Fruit fly (Drosophila melanogaster): ENCODE data around the gene CG31546.

Gene CG31546

dm6 chr3R:5591398-5591853 lies 44.0 kb downstream of the CG31546 start, which contains the start of the genes noi and Vha26:
TSS of gene noi (minus strand) at chr3R:5591459.
TSS of gene Vha26 (plus strand) at chr3R:5591763.
- no peak for TF ChIP-seq ovo (GFP tag; optimal IDR thresholded peaks at IDR 0.05)
- TF ChIP-seq pad (GFP tag; optimal IDR thresholded peaks at IDR 0.05): peak; percentile 23
- TF ChIP-seq tj (GFP tag; optimal IDR thresholded peaks at IDR 0.05): peak; percentile 10
- TF ChIP-seq Crg-1 (GFP tag; optimal IDR thresholded peaks at IDR 0.05): no peak
- no peak for TF ChIP-seq CG12768 (GFP tag; optimal IDR thresholded peaks at IDR 0.05)
- peak; percentile 46 for TF ChIP-seq CG7101 (tag; optimal IDR thresholded peaks at IDR 0.05)
- TF ChIP-seq cic (GFP tag; optimal IDR thresholded peaks at IDR 0.05): peak; percentile 21
- TF ChIP-seq Clk (GFP tag; optimal IDR thresholded peaks at IDR 0.05): peak; percentile 39
- TF ChIP-seq cnc (optimal IDR thresholded peaks at IDR 0.05): no peak
- TF ChIP-seq Hr96 (GFP tag; optimal IDR thresholded peaks at IDR 0.05): no peak
- peak; percentile 71 for TF ChIP-seq Mnt (GFP tag; optimal IDR thresholded peaks at IDR 0.05)
- TF ChIP-seq CG11617 (GFP tag; optimal IDR thresholded peaks at IDR 0.05): peak; percentile 49
- TF ChIP-seq bab1 (GFP tag; optimal IDR thresholded peaks at IDR 0.05): no peak
- peak; percentile 48 for TF ChIP-seq CG14711 (tag; optimal IDR thresholded peaks at IDR 0.05)
- TF ChIP-seq CG5204 (GFP tag; optimal IDR thresholded peaks at IDR 0.05): no peak
- no peak for TF ChIP-seq CG33017 (tag; optimal IDR thresholded peaks at IDR 0.05)
- TF ChIP-seq kay (GFP tag; ENCODE audit: borderline replicate concordance): no peak
- no peak for TF ChIP-seq toe (GFP tag; optimal IDR thresholded peaks at IDR 0.05)
- TF ChIP-seq CG1620 (GFP tag; optimal IDR thresholded peaks at IDR 0.05): peak; percentile 24
- no peak for TF ChIP-seq CG7045 (GFP tag; optimal IDR thresholded peaks at IDR 0.05)

- TF ChIP-seq pad (GFP tag; optimal IDR thresholded peaks at IDR 0.05): no peak
- TF ChIP-seq CG1620 (GFP tag; optimal IDR thresholded peaks at IDR 0.05): no peak
- TF ChIP-seq CG5204 (GFP tag; optimal IDR thresholded peaks at IDR 0.05): no peak
- no peak for TF ChIP-seq tj (GFP tag; optimal IDR thresholded peaks at IDR 0.05)
- TF ChIP-seq CG7045 (GFP tag; optimal IDR thresholded peaks at IDR 0.05): no peak
- TF ChIP-seq Hr96 (GFP tag; optimal IDR thresholded peaks at IDR 0.05): no peak
- no peak for TF ChIP-seq bab1 (GFP tag; optimal IDR thresholded peaks at IDR 0.05)
- TF ChIP-seq CG7101 (tag; optimal IDR thresholded peaks at IDR 0.05): no peak
- no peak for TF ChIP-seq CG14711 (tag; optimal IDR thresholded peaks at IDR 0.05)
- TF ChIP-seq Clk (GFP tag; optimal IDR thresholded peaks at IDR 0.05): no peak
- no peak for TF ChIP-seq Crg-1 (GFP tag; optimal IDR thresholded peaks at IDR 0.05)
- TF ChIP-seq cnc (optimal IDR thresholded peaks at IDR 0.05): no peak
- no peak for TF ChIP-seq cic (GFP tag; optimal IDR thresholded peaks at IDR 0.05)
- no peak for TF ChIP-seq CG33017 (tag; optimal IDR thresholded peaks at IDR 0.05)
- no peak for TF ChIP-seq kay (GFP tag; ENCODE audit: borderline replicate concordance)
Measured at dm6 chr3R:5588573-5588972, 46.9 kb downstream of the CG31546 start, which contains the start of gene PolZ2. TSS of gene PolZ2 (plus strand) at chr3R:5588873.

- TF ChIP-seq Hr96 (GFP tag; optimal IDR thresholded peaks at IDR 0.05) (no peak), CG12768 (GFP tag; optimal IDR thresholded peaks at IDR 0.05) (peak; percentile 62), CG5204 (GFP tag; optimal IDR thresholded peaks at IDR 0.05) (no peak), kay (GFP tag; ENCODE audit: borderline replicate concordance) (no peak), pad (GFP tag; optimal IDR thresholded peaks at IDR 0.05) (peak; percentile 45), bab1 (GFP tag; optimal IDR thresholded peaks at IDR 0.05) (peak; percentile 38), CG1620 (GFP tag; optimal IDR thresholded peaks at IDR 0.05) (peak; percentile 51), Crg-1 (GFP tag; optimal IDR thresholded peaks at IDR 0.05) (peak; percentile 60), CG33017 (tag; optimal IDR thresholded peaks at IDR 0.05) (no peak), cic (GFP tag; optimal IDR thresholded peaks at IDR 0.05) (no peak), CG14711 (tag; optimal IDR thresholded peaks at IDR 0.05) (no peak), toe (GFP tag; optimal IDR thresholded peaks at IDR 0.05) (no peak), CG7101 (tag; optimal IDR thresholded peaks at IDR 0.05) (peak; percentile 26), Clk (GFP tag; optimal IDR thresholded peaks at IDR 0.05) (peak; percentile 12), ovo (GFP tag; optimal IDR thresholded peaks at IDR 0.05) (peak; percentile 1), tj (GFP tag; optimal IDR thresholded peaks at IDR 0.05) (no peak), CG11617 (GFP tag; optimal IDR thresholded peaks at IDR 0.05) (peak; percentile 44), cnc (optimal IDR thresholded peaks at IDR 0.05) (no peak), CG7045 (GFP tag; optimal IDR thresholded peaks at IDR 0.05) (peak; percentile 2), Mnt (GFP tag; optimal IDR thresholded peaks at IDR 0.05) (peak; percentile 48)
Measured at dm6 chr3R:5587863-5588519, 47.4 kb downstream of the CG31546 start, which contains the start of gene CG2926. TSS of gene CG2926 (minus strand) at chr3R:5588380.

Data from whole organism, adult.